Worm (Caenorhabditis elegans) whole organism, L4 larva: ENCODE measurements around the gene bar-1.
A peak's percentile ranks its signal among the peaks of the same experiment; 100 is the strongest.

Experiments used
- R02D3.7 ChIP-seq: fragments of 150-350 bp; sonication (generic microtip); optimal IDR thresholded peaks from 3 replicates; lab custom pipeline; 2014; ENCODE audit warnings: missing biosample characterization, missing genetic modification characterization
- Y48G9A.11 ChIP-seq: fragments of 200-800 bp; sonication (Bioruptor generic); IDR thresholded peaks from 2 replicates; pipeline ENCODE4 v1.3.6; 2022; ENCODE audit warnings: missing genetic modification reagents, missing genetic modification characterization, missing compliant biosample characterization
- Y75B8A.6 ChIP-seq: fragments of 200-800 bp; sonication (Bioruptor generic); IDR thresholded peaks from 2 replicates; pipeline ENCODE4 v1.3.6; 2022; ENCODE audit warnings: missing genetic modification reagents, missing genetic modification characterization, missing compliant biosample characterization
- ZK337.2 ChIP-seq: fragments of 200-800 bp; sonication (Bioruptor generic); IDR thresholded peaks from 2 replicates; pipeline ENCODE4 v1.3.6; 2022; ENCODE audit warnings: missing genetic modification reagents, missing genetic modification characterization, missing compliant biosample characterization
- aha-1 ChIP-seq: fragments of 150-350 bp; peaks from one replicate; lab custom pipeline; 2014; ENCODE audit warnings: missing biosample characterization, missing genetic modification characterization
- aly-2 ChIP-seq: sonication (generic microtip); optimal IDR thresholded peaks from 2 replicates; lab custom pipeline; 2018; ENCODE audit warnings: missing biosample characterization, missing genetic modification characterization
- arid-1 ChIP-seq: fragments of 200-800 bp; sonication (Bioruptor generic); conservative IDR thresholded peaks from 2 replicates; pipeline ENCODE4 v1.3.6; 2022; ENCODE audit warnings: missing genetic modification reagents, missing genetic modification characterization, missing compliant biosample characterization
- ceh-28 ChIP-seq: fragments of 150-350 bp; optimal IDR thresholded peaks from 2 replicates; lab custom pipeline; 2014; ENCODE audit warnings: missing biosample characterization, missing genetic modification reagents, missing genetic modification characterization
- ceh-44 ChIP-seq: fragments of 200-800 bp; sonication (Bioruptor generic); IDR thresholded peaks from 2 replicates; pipeline ENCODE4 v1.3.6; 2022; ENCODE audit warnings: missing genetic modification reagents, missing genetic modification characterization, missing compliant biosample characterization
- ceh-82 ChIP-seq: sonication (generic microtip); optimal IDR thresholded peaks from 2 replicates; lab custom pipeline; 2017; ENCODE audit warnings: missing biosample characterization, missing genetic modification characterization
- cey-2 ChIP-seq: sonication (generic microtip); optimal IDR thresholded peaks from 3 replicates; lab custom pipeline; 2017; ENCODE audit warnings: missing genetic modification characterization, mild to moderate bottlenecking, missing compliant biosample characterization, antibody characterized with exemption, borderline replicate concordance; ENCODE audit not compliant: insufficient read depth
- ctbp-1 ChIP-seq: fragments of 200-800 bp; sonication (Bioruptor generic); IDR thresholded peaks from 2 replicates; pipeline ENCODE4 v1.3.6; 2022; ENCODE audit warnings: missing genetic modification reagents, missing genetic modification characterization, missing compliant biosample characterization
- daf-16 ChIP-seq, 3 experiments: sonication (generic microtip); optimal IDR thresholded peaks; 2 replicates each; lab custom pipeline; 2016 to 2017; ENCODE audit warnings: missing genetic modification characterization in 3 of 3, missing genetic modification reagents in 3 of 3, mild to moderate bottlenecking in 2 of 3, missing compliant biosample characterization in 2 of 3, missing biosample characterization in 1 of 3, moderate library complexity in 1 of 3
- daf-19 ChIP-seq: fragments of 200-800 bp; sonication (Bioruptor generic); conservative IDR thresholded peaks from 2 replicates; pipeline ENCODE4 v1.3.6; 2022; ENCODE audit warnings: missing genetic modification characterization, missing compliant biosample characterization
- dmd-6 ChIP-seq: fragments of 200-800 bp; sonication (Bioruptor generic); IDR thresholded peaks from 2 replicates; pipeline ENCODE4 v1.3.6; 2022; ENCODE audit warnings: missing genetic modification reagents, missing genetic modification characterization, missing compliant biosample characterization
- dmd-9 ChIP-seq: fragments of 200-800 bp; sonication (Bioruptor generic); IDR thresholded peaks from 2 replicates; pipeline ENCODE4 v1.3.6; 2022; ENCODE audit warnings: missing genetic modification reagents, missing genetic modification characterization, missing compliant biosample characterization
- duxl-1 ChIP-seq: sonication (generic microtip); optimal IDR thresholded peaks from 2 replicates; lab custom pipeline; 2016; ENCODE audit warnings: mild to moderate bottlenecking, missing genetic modification characterization, moderate library complexity, missing compliant biosample characterization; ENCODE audit not compliant: poor library complexity
- dve-1 ChIP-seq: sonication (generic microtip); optimal IDR thresholded peaks from 2 replicates; lab custom pipeline; 2017; ENCODE audit warnings: antibody characterized with exemption, mild to moderate bottlenecking, missing genetic modification characterization, missing compliant biosample characterization; ENCODE audit not compliant: insufficient read depth
- egl-43 ChIP-seq: fragments of 200-800 bp; sonication (Bioruptor generic); IDR thresholded peaks from 2 replicates; pipeline ENCODE4 v1.3.6; 2022; ENCODE audit warnings: missing genetic modification reagents, missing genetic modification characterization, missing compliant biosample characterization
- hlh-11 ChIP-seq: fragments of 200-800 bp; sonication (Bioruptor generic); optimal IDR thresholded peaks from 2 replicates; lab custom pipeline; 2018; ENCODE audit warnings: mild to moderate bottlenecking, missing genetic modification characterization, missing compliant biosample characterization
- hlh-30 ChIP-seq: sonication (generic microtip); optimal IDR thresholded peaks from 2 replicates; lab custom pipeline; 2017; ENCODE audit warnings: antibody characterized with exemption, mild to moderate bottlenecking, missing genetic modification characterization, missing compliant biosample characterization; ENCODE audit not compliant: insufficient read depth
- lin-13 ChIP-seq: fragments of 150-350 bp; optimal IDR thresholded peaks from 2 replicates; lab custom pipeline; 2014; ENCODE audit warnings: missing biosample characterization, missing genetic modification reagents, missing genetic modification characterization
- lin-29 ChIP-seq: fragments of 200-800 bp; sonication (Bioruptor generic); IDR thresholded peaks from 2 replicates; pipeline ENCODE4 v1.3.6; 2022; ENCODE audit warnings: missing genetic modification reagents, missing genetic modification characterization, missing compliant biosample characterization
- lsy-2 ChIP-seq, 2 experiments: fragments of 150-350 bp in 1 of 2; sonication (generic microtip) in 1 of 2; optimal IDR thresholded peaks; 2 replicates each; lab custom pipeline; 2014 to 2017; ENCODE audit warnings: missing biosample characterization in 2 of 2, missing genetic modification characterization in 2 of 2
- mdl-1 ChIP-seq, 2 experiments: fragments of 150-350 bp in 1 of 2; sonication (generic microtip) in 1 of 2; optimal IDR thresholded peaks; 2 replicates each; lab custom pipeline; 2014 to 2017; ENCODE audit warnings: missing biosample characterization in 2 of 2, missing genetic modification characterization in 2 of 2
- mep-1 ChIP-seq: fragments of 150-350 bp; sonication (generic microtip); optimal IDR thresholded peaks from 3 replicates; lab custom pipeline; 2014; ENCODE audit warnings: missing biosample characterization, missing genetic modification characterization
- mxl-2 ChIP-seq: fragments of 200-800 bp; sonication (Bioruptor generic); conservative IDR thresholded peaks from 2 replicates; pipeline ENCODE4 v1.3.6; 2022; ENCODE audit warnings: missing genetic modification reagents, missing genetic modification characterization, missing compliant biosample characterization
- mxl-3 ChIP-seq: fragments of 200-800 bp; sonication (Bioruptor generic); optimal IDR thresholded peaks from 2 replicates; lab custom pipeline; 2018; ENCODE audit warnings: mild to moderate bottlenecking, missing genetic modification characterization, missing compliant biosample characterization
- nhr-111 ChIP-seq: fragments of 200-800 bp; sonication (Bioruptor generic); optimal IDR thresholded peaks from 2 replicates; lab custom pipeline; 2018; ENCODE audit warnings: mild to moderate bottlenecking, missing genetic modification characterization, missing compliant biosample characterization
- nhr-48 ChIP-seq: sonication (generic microtip); optimal IDR thresholded peaks from 2 replicates; lab custom pipeline; 2016; ENCODE audit warnings: mild to moderate bottlenecking, missing genetic modification characterization, missing compliant biosample characterization
- nhr-6 ChIP-seq: fragments of 150-350 bp; optimal IDR thresholded peaks from 2 replicates; lab custom pipeline; 2014; ENCODE audit warnings: missing biosample characterization, missing genetic modification characterization
- php-3 ChIP-seq: fragments of 200-800 bp; sonication (Bioruptor generic); IDR thresholded peaks from 2 replicates; pipeline ENCODE4 v1.3.6; 2022; ENCODE audit warnings: missing genetic modification reagents, missing genetic modification characterization, missing compliant biosample characterization
- pqm-1 ChIP-seq: sonication (generic microtip); optimal IDR thresholded peaks from 2 replicates; lab custom pipeline; 2017; ENCODE audit warnings: missing biosample characterization, missing genetic modification characterization
- spr-1 ChIP-seq: sonication (generic microtip); optimal IDR thresholded peaks from 2 replicates; lab custom pipeline; 2016; ENCODE audit warnings: mild to moderate bottlenecking, missing genetic modification characterization, missing compliant biosample characterization
- spr-3 ChIP-seq: fragments of 200-800 bp; sonication (Bioruptor generic); optimal IDR thresholded peaks from 2 replicates; lab custom pipeline; 2018; ENCODE audit warnings: mild to moderate bottlenecking, missing genetic modification characterization, missing compliant biosample characterization
- tra-1 ChIP-seq: fragments of 200-800 bp; sonication (Bioruptor generic); IDR thresholded peaks from 2 replicates; pipeline ENCODE4 v1.3.6; 2022; ENCODE audit warnings: missing genetic modification reagents, missing genetic modification characterization, missing compliant biosample characterization
- unc-130 ChIP-seq: sonication (generic microtip); optimal IDR thresholded peaks from 2 replicates; lab custom pipeline; 2016; ENCODE audit warnings: missing genetic modification reagents, missing genetic modification characterization, missing compliant biosample characterization
- unc-62 ChIP-seq, 3 experiments: fragments of 150-350 bp in 1 of 3; sonication (generic microtip); optimal IDR thresholded peaks in 2 of 3; peaks in 1 of 3; 1 replicate in 1 of 3; 2 replicates in 2 of 3; lab custom pipeline; 2014 to 2017; ENCODE audit warnings: missing biosample characterization in 3 of 3, missing genetic modification characterization in 3 of 3, missing genetic modification reagents in 3 of 3, missing genotype in 1 of 3
- zfp-2 ChIP-seq: sonication (generic microtip); optimal IDR thresholded peaks from 2 replicates; lab custom pipeline; 2016; ENCODE audit warnings: mild to moderate bottlenecking, missing genetic modification characterization, missing compliant biosample characterization
- zfp-3 ChIP-seq: fragments of 200-800 bp; sonication (Bioruptor generic); conservative IDR thresholded peaks from 2 replicates; pipeline ENCODE4 v1.3.6; 2022; ENCODE audit warnings: missing genetic modification reagents, missing genetic modification characterization, missing compliant biosample characterization
- zip-11 ChIP-seq: fragments of 200-800 bp; sonication (Bioruptor generic); IDR thresholded peaks from 2 replicates; pipeline ENCODE4 v1.3.6; 2022; ENCODE audit warnings: missing genetic modification characterization, missing compliant biosample characterization
- zip-2 ChIP-seq: fragments of 150-350 bp; optimal IDR thresholded peaks from 2 replicates; lab custom pipeline; 2014; ENCODE audit warnings: missing biosample characterization, missing genetic modification characterization
- ztf-11 ChIP-seq: fragments of 150-350 bp; optimal IDR thresholded peaks from 2 replicates; lab custom pipeline; 2014; ENCODE audit warnings: missing biosample characterization, missing genetic modification characterization

Gene bar-1

ce11 chrX:7200475-7200874, 30.1 kb upstream of the bar-1 start (continued):
- TF ChIP-seq lin-29 (GFP tag; lab: Robert Waterston, UW) (no peak), hlh-30 (peak; percentile 49), mxl-3 (GFP tag; lab: Kevin White, UChicago) (no peak), php-3 (0 out of 2 replicates have a peak, but pooled peaks have one; percentile 40), spr-1 (no peak), daf-16 (GFP tag; optimal IDR thresholded peaks at IDR 0.05; lab: Kevin White, UChicago) (no peak), daf-16 (tag; optimal IDR thresholded peaks at IDR 0.05; lab: Kevin White, UChicago) (peak; percentile 79), daf-19 (GFP tag; lab: Robert Waterston, UW) (no peak), duxl-1 (tag; lab: Kevin White, UChicago) (no peak), zip-11 (GFP tag; lab: Robert Waterston, UW) (no peak), ceh-82 (tag; lab: Kevin White, UChicago) (no peak), nhr-111 (GFP tag; lab: Kevin White, UChicago) (no peak), mxl-2 (GFP tag; lab: Robert Waterston, UW) (no peak), ceh-28 (tag; lab: Kevin White, UChicago) (no peak), mep-1 (tag; lab: Kevin White, UChicago) (peak; percentile 3), ctbp-1 (no peak), dmd-9 (GFP tag; lab: Robert Waterston, UW) (no peak), aha-1 (tag; lab: Kevin White, UChicago) (peak; percentile 29), hlh-11 (tag; lab: Kevin White, UChicago) (peak; percentile 71), ztf-11 (no peak), pqm-1 (peak; percentile 89), zfp-3 (GFP tag; lab: Robert Waterston, UW) (0 out of 2 replicates have a peak, but pooled peaks have one; percentile 32), tra-1 (GFP tag; lab: Robert Waterston, UW) (no peak), mdl-1 (tag; optimal IDR thresholded peaks at IDR 0.05; lab: Kevin White, UChicago) (no peak), ceh-44 (GFP tag; lab: Robert Waterston, UW) (no peak), Y75B8A.6 (no peak), Y48G9A.11 (no peak), dve-1 (tag; lab: Kevin White, UChicago) (peak; percentile 55), lsy-2 (tag; optimal IDR thresholded peaks at IDR 0.05; lab: Kevin White, UChicago) (no peak), egl-43 (GFP tag; lab: Robert Waterston, UW) (no peak), dmd-6 (peak; percentile 64), ZK337.2 (GFP tag; lab: Robert Waterston, UW) (no peak), zfp-2 (tag; lab: Kevin White, UChicago) (no peak), unc-130 (no peak), aly-2 (tag; lab: Kevin White, UChicago) (no peak), R02D3.7 (tag; lab: Kevin White, UChicago) (no peak), cey-2 (tag; lab: Kevin White, UChicago) (no peak), spr-3 (GFP tag; lab: Kevin White, UChicago) (no peak), lin-13 (GFP tag; lab: Kevin White, UChicago) (peak; percentile 18), nhr-48 (tag; lab: Kevin White, UChicago) (peak; percentile 58)

DNA sequence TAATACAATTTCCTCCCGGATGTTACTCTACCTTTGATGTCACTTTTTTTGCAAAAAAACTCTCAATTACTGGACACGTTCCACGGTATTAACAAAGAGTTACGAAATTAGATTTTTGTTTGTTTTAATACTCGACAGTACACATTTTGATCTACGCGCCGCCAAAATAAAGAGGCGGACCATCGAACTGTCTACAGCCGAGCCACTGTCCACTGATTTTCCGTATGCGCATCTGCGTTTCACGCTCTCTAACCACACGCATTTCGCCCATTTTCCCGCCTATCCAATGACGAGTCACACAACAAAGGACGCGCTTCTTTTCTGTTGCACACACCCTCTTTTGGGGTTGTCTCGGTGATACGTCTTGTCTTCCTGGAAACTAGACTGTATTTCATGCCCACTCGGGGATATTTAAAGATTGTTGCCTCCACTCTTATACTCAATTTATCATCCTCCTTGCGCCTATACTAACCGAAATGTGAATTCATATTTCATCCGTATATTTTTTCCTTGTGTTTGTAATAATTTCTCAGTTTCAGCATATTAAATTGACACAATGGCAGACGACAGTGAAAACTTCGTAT, 29.5 kb upstream of the bar-1 start, which contains the start of gene C55B6.1:
TSS of gene C55B6.1 (plus strand) at position 534 of the 584 bp plus-strand sequence.
- peak in 1 of 2 experiments; percentile 76 for TF ChIP-seq unc-62 (GFP tag; optimal IDR thresholded peaks at IDR 0.05 in 1 of 2; lab: Kevin White, UChicago)
- TF ChIP-seq unc-62 (tag; optimal IDR thresholded peaks at IDR 0.05; lab: Kevin White, UChicago), result no peak
- no peak for TF ChIP-seq lsy-2 (tag; optimal IDR thresholded peaks at IDR 0.05; lab: Kevin White, UChicago)
- TF ChIP-seq aha-1 (tag; lab: Kevin White, UChicago), result peak; percentile 91
- TF ChIP-seq nhr-111 (GFP tag; lab: Kevin White, UChicago), result no peak
- TF ChIP-seq zip-2 (tag; lab: Kevin White, UChicago), result no peak
- TF ChIP-seq nhr-6 (tag; lab: Kevin White, UChicago), result no peak
- TF ChIP-seq spr-1, result no peak
- TF ChIP-seq arid-1 (GFP tag; lab: Robert Waterston, UW), result no peak
